Worm (Caenorhabditis elegans) whole organism, midembryonic: ENCODE results near the gene T21B4.3.

Experiments used
- T22C8.4 ChIP-seq: fragments of 200-800 bp; sonication (Bioruptor generic); IDR thresholded peaks from 2 replicates; pipeline ENCODE4 v1.3.6; 2022; ENCODE audit warnings: missing genetic modification characterization, missing compliant biosample characterization
- cog-1 ChIP-seq: sonication (generic microtip); optimal IDR thresholded peaks from 2 replicates; lab custom pipeline; 2016; ENCODE audit warnings: missing genetic modification characterization, missing compliant biosample characterization
- flt-1 ChIP-seq: fragments of 200-800 bp; sonication (Bioruptor generic); IDR thresholded peaks from 2 replicates; pipeline ENCODE4 v1.3.6; 2022; ENCODE audit warnings: missing genetic modification characterization, missing compliant biosample characterization
- klf-2 ChIP-seq: fragments of 200-800 bp; sonication (Bioruptor generic); conservative IDR thresholded peaks from 2 replicates; pipeline ENCODE4 v1.3.6; 2022; ENCODE audit warnings: missing genetic modification reagents, missing genetic modification characterization, missing compliant biosample characterization
- med-1 ChIP-seq: sonication (generic microtip); optimal IDR thresholded peaks from 2 replicates; lab custom pipeline; 2017; ENCODE audit warnings: missing genetic modification characterization, mild to moderate bottlenecking, missing compliant biosample characterization, antibody characterized with exemption, missing genetic modification reagents; ENCODE audit not compliant: insufficient read depth
- ref-1 ChIP-seq: fragments of 200-800 bp; sonication (Bioruptor generic); conservative IDR thresholded peaks from 2 replicates; pipeline ENCODE4 v1.3.6; 2022; ENCODE audit warnings: missing genetic modification reagents, missing genetic modification characterization, missing compliant biosample characterization
- tab-1 ChIP-seq: fragments of 200-800 bp; sonication (Bioruptor generic); IDR thresholded peaks from 2 replicates; pipeline ENCODE4 v1.3.6; 2022; ENCODE audit warnings: missing genetic modification characterization, missing compliant biosample characterization
- ztf-23 ChIP-seq: fragments of 200-800 bp; sonication (Bioruptor generic); IDR thresholded peaks from 2 replicates; pipeline ENCODE4 v1.3.6; 2022; ENCODE audit warnings: missing genetic modification reagents, missing genetic modification characterization, missing compliant biosample characterization
- ztf-29 ChIP-seq: fragments of 200-800 bp; sonication (Bioruptor generic); IDR thresholded peaks from 2 replicates; pipeline ENCODE4 v1.3.6; 2022; ENCODE audit warnings: missing genetic modification reagents, missing genetic modification characterization, missing compliant biosample characterization

Gene T21B4.3

DNA sequence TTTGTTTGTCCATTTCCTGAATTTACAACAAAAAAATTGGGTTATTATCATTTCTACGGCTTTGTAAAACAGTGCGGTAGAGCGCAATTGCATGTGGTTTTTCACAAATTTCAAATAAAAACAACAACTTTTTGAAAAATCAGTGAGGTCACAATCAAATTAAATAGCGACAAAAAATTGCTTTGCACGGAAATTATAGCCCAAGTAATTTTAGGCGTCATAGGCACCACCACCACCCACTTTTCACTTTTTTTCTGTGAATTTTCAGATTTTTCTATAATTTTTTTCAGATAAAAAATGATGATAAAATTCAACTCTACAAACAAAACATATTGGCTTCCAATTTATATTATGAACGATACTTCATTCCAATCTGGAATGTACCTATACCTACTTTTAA lies 39.6 kb downstream of the T21B4.3 start, which contains the start of gene sre-38:
Gene sre-38 (plus strand): TSS at position 301 of the 400 bp plus-strand sequence.
- TF ChIP-seq flt-1 (no peak), cog-1 (no peak), T22C8.4 (GFP tag; lab: Robert Waterston, UW) (no peak), klf-2 (GFP tag; lab: Robert Waterston, UW) (no peak), ztf-23 (no peak), ztf-29 (GFP tag; lab: Robert Waterston, UW) (no peak), tab-1 (GFP tag; lab: Robert Waterston, UW) (no peak), med-1 (GFP tag; lab: Kevin White, UChicago) (no peak), ref-1 (GFP tag; lab: Robert Waterston, UW) (no peak)

DNA sequence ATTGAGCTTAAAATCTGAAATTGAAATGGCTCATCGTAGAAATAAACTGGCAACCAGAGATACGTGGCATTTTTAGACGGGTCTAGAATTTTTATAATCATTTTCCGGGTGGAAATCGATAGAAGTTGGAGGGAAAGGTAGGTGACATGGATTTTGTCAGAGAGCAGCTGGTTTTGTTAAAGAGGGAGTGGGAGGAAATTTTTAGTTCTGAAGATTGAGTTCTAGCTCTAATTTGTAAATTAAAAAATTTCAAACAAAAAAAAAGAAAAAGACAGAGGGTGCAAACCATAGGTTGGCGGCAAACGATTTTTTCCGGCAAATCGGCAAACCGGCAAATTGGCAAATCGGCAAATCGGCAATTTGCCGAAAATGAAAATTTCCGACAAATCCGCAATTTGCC lies 40.2 kb downstream of the T21B4.3 start, which contains the start of gene sre-32:
Gene sre-32 (minus strand): TSS at position 101 of the 400 bp plus-strand sequence.
- no peak for TF ChIP-seq cog-1
- TF ChIP-seq ztf-29 (GFP tag; lab: Robert Waterston, UW): no peak
- TF ChIP-seq ref-1 (GFP tag; lab: Robert Waterston, UW): no peak
- TF ChIP-seq T22C8.4 (GFP tag; lab: Robert Waterston, UW): no peak
- TF ChIP-seq flt-1: no peak
- TF ChIP-seq tab-1 (GFP tag; lab: Robert Waterston, UW): 0 out of 2 replicates have a peak, but pooled peaks have one; percentile 42
- TF ChIP-seq klf-2 (GFP tag; lab: Robert Waterston, UW): no peak

DNA sequence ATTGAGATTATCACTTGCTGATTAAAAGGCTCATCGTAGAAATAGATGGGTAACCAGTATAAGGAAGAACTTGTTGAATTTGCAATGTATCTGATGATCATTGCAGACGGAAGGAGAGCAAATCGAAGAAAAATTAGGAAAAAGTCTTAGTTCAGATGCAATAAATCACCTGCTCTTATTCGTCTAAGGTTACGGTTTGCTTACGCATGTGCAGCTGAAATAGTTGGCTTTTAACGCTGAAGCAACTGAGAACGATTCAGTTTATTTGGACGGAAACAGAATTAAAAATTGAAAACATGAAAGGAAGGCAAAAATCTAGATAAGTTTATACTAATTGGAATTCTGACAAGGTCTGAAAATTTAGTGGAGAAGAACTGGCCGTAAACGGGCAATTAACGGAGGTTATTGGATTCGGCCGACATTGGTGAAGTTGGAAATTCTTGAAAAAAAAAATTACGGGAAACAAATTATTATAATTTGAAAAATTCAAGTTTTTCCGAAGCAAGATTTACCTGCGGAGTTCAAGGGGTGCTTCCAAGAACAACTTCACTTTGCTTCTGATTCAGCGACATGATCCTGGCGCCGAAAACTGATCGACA lies 44.0 kb downstream of the T21B4.3 start, which contains the start of the genes sre-35 and sre-33:
Gene sre-35 (minus strand): TSS at position 101 of the 599 bp plus-strand sequence.
Gene sre-33 (plus strand): TSS at position 549 of the 599 bp plus-strand sequence.
- no peak for TF ChIP-seq flt-1
- TF ChIP-seq cog-1: no peak
- TF ChIP-seq tab-1 (GFP tag; lab: Robert Waterston, UW): no peak
- TF ChIP-seq klf-2 (GFP tag; lab: Robert Waterston, UW): no peak
- no peak for TF ChIP-seq med-1 (GFP tag; lab: Kevin White, UChicago)
- TF ChIP-seq T22C8.4 (GFP tag; lab: Robert Waterston, UW): no peak
- no peak for TF ChIP-seq ztf-23
- no peak for TF ChIP-seq ztf-29 (GFP tag; lab: Robert Waterston, UW)
- no peak for TF ChIP-seq ref-1 (GFP tag; lab: Robert Waterston, UW)

DNA sequence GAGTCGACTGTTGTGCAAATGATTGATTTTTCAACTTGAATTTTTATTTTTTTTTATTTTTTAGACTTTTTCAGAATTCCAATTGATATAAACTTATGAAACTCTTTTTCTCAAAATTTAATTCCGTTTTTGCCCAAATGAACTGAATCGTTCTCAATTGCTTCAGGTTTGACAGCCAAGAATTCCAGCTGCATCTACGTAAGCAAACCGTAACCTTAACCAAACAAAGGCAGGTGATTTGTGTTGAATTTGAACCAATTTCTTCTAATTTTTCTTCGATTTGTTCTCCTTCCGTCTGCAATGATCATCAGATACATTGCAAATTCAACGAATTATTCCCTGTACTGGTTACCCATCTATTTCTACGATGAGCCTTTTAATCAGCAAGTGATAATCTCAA lies 47.0 kb downstream of the T21B4.3 start, which contains the start of gene sre-34:
Gene sre-34 (plus strand): TSS at position 301 of the 400 bp plus-strand sequence.
- TF ChIP-seq T22C8.4 (GFP tag; lab: Robert Waterston, UW) (no peak), klf-2 (GFP tag; lab: Robert Waterston, UW) (no peak), ztf-23 (no peak), med-1 (GFP tag; lab: Kevin White, UChicago) (no peak), ztf-29 (GFP tag; lab: Robert Waterston, UW) (no peak), cog-1 (no peak)

DNA sequence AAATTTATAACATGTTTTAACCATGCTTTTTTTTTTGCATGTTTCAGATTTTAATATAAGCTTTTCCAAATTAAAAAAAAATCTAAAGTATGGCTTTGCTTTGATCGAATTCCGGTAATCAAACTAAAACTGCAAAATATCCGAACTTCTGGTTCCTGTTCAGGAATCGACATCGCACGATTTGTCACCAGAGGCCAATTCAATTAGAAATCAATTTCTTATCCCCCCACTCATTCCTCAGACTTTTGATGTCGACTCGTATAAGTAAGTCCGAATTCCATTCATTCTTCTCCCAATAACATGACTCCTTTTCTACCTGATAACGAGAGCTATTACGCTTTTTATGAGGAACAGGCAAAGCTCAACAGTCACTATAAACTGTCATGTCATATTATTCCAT lies 48.6 kb downstream of the T21B4.3 start, which contains the start of gene srh-27:
Gene srh-27 (plus strand): TSS at position 301 of the 400 bp plus-strand sequence.
- TF ChIP-seq ztf-23 (no peak), klf-2 (GFP tag; lab: Robert Waterston, UW) (no peak), ztf-29 (GFP tag; lab: Robert Waterston, UW) (no peak), T22C8.4 (GFP tag; lab: Robert Waterston, UW) (no peak), cog-1 (no peak), tab-1 (GFP tag; lab: Robert Waterston, UW) (no peak), flt-1 (no peak), ref-1 (GFP tag; lab: Robert Waterston, UW) (no peak), med-1 (GFP tag; lab: Kevin White, UChicago) (no peak)
